Fruit fly (Drosophila melanogaster) whole organism, prepupa: Measurements from ENCODE around the gene Pde6.

Experiments
- CG1621 ChIP-seq: fragments of 200-800 bp; sonication (Bioruptor generic); optimal IDR thresholded peaks from 3 replicates; lab custom pipeline; 2018; ENCODE audit warnings: missing biosample characterization, mild to moderate bottlenecking, missing genetic modification characterization
- CG6163 ChIP-seq: fragments of 200-800 bp; sonication (Bioruptor generic); IDR thresholded peaks from 3 replicates; pipeline ENCODE4 v1.3.6; 2022; ENCODE audit warnings: missing biosample characterization, missing genetic modification characterization
- CG7368 ChIP-seq: fragments of 200-800 bp; sonication (Bioruptor generic); optimal IDR thresholded peaks from 3 replicates; lab custom pipeline; 2016; ENCODE audit warnings: missing biosample characterization, missing genetic modification characterization
- Ets96B ChIP-seq: fragments of 200-800 bp; optimal IDR thresholded peaks from 2 replicates; lab custom pipeline; 2019; ENCODE audit warnings: missing biosample characterization, mild to moderate bottlenecking, missing genetic modification characterization, moderate library complexity
- Gug ChIP-seq: fragments of 200-800 bp; sonication (Bioruptor generic); IDR thresholded peaks from 2 replicates; pipeline ENCODE4 v1.3.6; 2022; ENCODE audit warnings: missing biosample characterization, missing genetic modification characterization
- Lpt ChIP-seq: fragments of 200-800 bp; sonication (Bioruptor generic); optimal IDR thresholded peaks from 3 replicates; lab custom pipeline; 2016; ENCODE audit warnings: missing biosample characterization, missing genetic modification characterization
- acj6 ChIP-seq: fragments of 200-800 bp; sonication (Bioruptor generic); optimal IDR thresholded peaks from 3 replicates; lab custom pipeline; 2016; ENCODE audit warnings: missing biosample characterization, missing genetic modification characterization
- cyc ChIP-seq: fragments of 200-800 bp; sonication (Bioruptor generic); optimal IDR thresholded peaks from 3 replicates; lab custom pipeline; 2016; ENCODE audit warnings: missing biosample characterization, missing genetic modification characterization

- TF ChIP-seq CG6163 (GFP tag; lab: Robert Waterston, UW) (no peak), acj6 (GFP tag; lab: Kevin White, UChicago) (no peak), Lpt (GFP tag; lab: Kevin White, UChicago) (no peak), cyc (GFP tag; lab: Kevin White, UChicago) (no peak), Ets96B (tag; lab: Kevin White, UChicago) (no peak), Gug (GFP tag; lab: Robert Waterston, UW) (no peak), CG1621 (tag; lab: Kevin White, UChicago) (no peak), CG7368 (no peak)
Observed at dm6 chr3R:14465183-14465582, 92.9 kb downstream of the Pde6 start.
